Worm (Caenorhabditis elegans): ENCODE data around the gene gsp-1.

gsp-1 gene

ce11 chrV:10727651-10728050 lies 45.4 kb downstream of the gsp-1 start (continued):
- TF ChIP-seq saeg-2 (GFP tag; IDR thresholded peaks at IDR 0.05) (no peak), Y75B8A.6 (GFP tag; IDR thresholded peaks at IDR 0.05) (no peak), jun-1 (tag; optimal IDR thresholded peaks at IDR 0.05) (no peak), duxl-1 (tag; optimal IDR thresholded peaks at IDR 0.05; ENCODE audit: poor library complexity) (no peak), ceh-20 (GFP tag; IDR thresholded peaks at IDR 0.05) (peak; percentile 87), aly-2 (tag; optimal IDR thresholded peaks at IDR 0.05) (no peak), lin-1 (GFP tag; IDR thresholded peaks at IDR 0.05) (no peak), lsy-2 (tag; optimal IDR thresholded peaks at IDR 0.05) (no peak), egl-27 (tag; optimal IDR thresholded peaks at IDR 0.05) (no peak), daf-19 (GFP tag; conservative IDR thresholded peaks at IDR 0.05) (no peak), rbr-2 (tag; optimal IDR thresholded peaks at IDR 0.05) (no peak), dmd-9 (GFP tag; IDR thresholded peaks at IDR 0.05) (no peak), T20F7.1 (GFP tag; optimal IDR thresholded peaks at IDR 0.05) (no peak), php-3 (GFP tag; IDR thresholded peaks at IDR 0.05) (no peak), lir-3 (tag; optimal IDR thresholded peaks at IDR 0.05) (no peak), ces-1 (GFP tag; optimal IDR thresholded peaks at IDR 0.05) (no peak), lin-38 (GFP tag; IDR thresholded peaks at IDR 0.05) (no peak), lin-15B (tag; optimal IDR thresholded peaks at IDR 0.05) (no peak), dpl-1 (GFP tag; optimal IDR thresholded peaks at IDR 0.05) (no peak), dmd-6 (GFP tag; IDR thresholded peaks at IDR 0.05) (no peak), zip-11 (GFP tag; IDR thresholded peaks at IDR 0.05) (no peak), unc-39 (tag; optimal IDR thresholded peaks at IDR 0.05) (no peak), zip-2 (tag; optimal IDR thresholded peaks at IDR 0.05) (no peak), pha-4 (GFP tag; IDR thresholded peaks at IDR 0.05) (no peak), pha-4 (tag; optimal IDR thresholded peaks at IDR 0.05) (no peak), ama-1 (optimal IDR thresholded peaks at IDR 0.05) (no peak), vab-7 (GFP tag; IDR thresholded peaks at IDR 0.05) (no peak), ceh-62 (tag; optimal IDR thresholded peaks at IDR 0.05) (no peak), ceh-32 (tag; optimal IDR thresholded peaks at IDR 0.05; ENCODE audit: poor library complexity) (no peak), nhr-77 (tag; optimal IDR thresholded peaks at IDR 0.05) (no peak), lin-39 (tag; optimal IDR thresholded peaks at IDR 0.05) (no peak), mxl-3 (GFP tag; optimal IDR thresholded peaks at IDR 0.05) (no peak), F37D6.2 (tag; optimal IDR thresholded peaks at IDR 0.05) (no peak), tag-97 (GFP tag; IDR thresholded peaks at IDR 0.05) (no peak), skn-1 (tag; optimal IDR thresholded peaks at IDR 0.05) (no peak), dve-1 (tag; optimal IDR thresholded peaks at IDR 0.05; ENCODE audit: insufficient read depth) (no peak), arid-1 (GFP tag; conservative IDR thresholded peaks at IDR 0.05) (no peak), daf-16 (GFP tag; optimal IDR thresholded peaks at IDR 0.05) (peak in 1 of 2 experiments; percentile 89), daf-16 (tag; optimal IDR thresholded peaks at IDR 0.05) (no peak), nhr-237 (tag; optimal IDR thresholded peaks at IDR 0.05) (no peak), lin-13 (GFP tag; optimal IDR thresholded peaks at IDR 0.05) (no peak)

- TF ChIP-seq lim-7 (GFP tag; IDR thresholded peaks at IDR 0.05) (no peak), zag-1 (tag; optimal IDR thresholded peaks at IDR 0.05) (no peak), nhr-48 (tag; optimal IDR thresholded peaks at IDR 0.05) (peak; percentile 91), ama-1 (optimal IDR thresholded peaks at IDR 0.05) (no peak), T20F7.1 (GFP tag; optimal IDR thresholded peaks at IDR 0.05) (peak; percentile 2), ceh-44 (GFP tag; IDR thresholded peaks at IDR 0.05) (no peak), duxl-1 (tag; optimal IDR thresholded peaks at IDR 0.05; ENCODE audit: poor library complexity) (no peak), ceh-20 (GFP tag; IDR thresholded peaks at IDR 0.05) (peak; percentile 30; the same call in 1 of the 2 replicates), lin-15B (tag; optimal IDR thresholded peaks at IDR 0.05) (no peak), D1046.2 (GFP tag; IDR thresholded peaks at IDR 0.05) (no peak), tag-97 (GFP tag; IDR thresholded peaks at IDR 0.05) (no peak), ztf-11 (tag; optimal IDR thresholded peaks at IDR 0.05) (no peak), gei-8 (GFP tag; optimal IDR thresholded peaks at IDR 0.05) (peak; percentile 23), fos-1 (tag; optimal IDR thresholded peaks at IDR 0.05) (no peak), ctbp-1 (GFP tag; IDR thresholded peaks at IDR 0.05) (no peak), daf-19 (GFP tag; conservative IDR thresholded peaks at IDR 0.05) (no peak), cey-2 (tag; optimal IDR thresholded peaks at IDR 0.05; ENCODE audit: borderline replicate concordance, insufficient read depth) (peak; percentile 46), fkh-10 (GFP tag; optimal IDR thresholded peaks at IDR 0.05) (no peak), unc-62 (GFP tag; optimal IDR thresholded peaks at IDR 0.05 in 1 of 2) (peak in 1 of 2 experiments; percentile 86), unc-62 (tag; optimal IDR thresholded peaks at IDR 0.05) (no peak)
Measured at ce11 chrV:10729456-10729904, 47.3 kb downstream of the gsp-1 start.

Measured in whole organism, L4 larva.